Fruit fly (Drosophila melanogaster): ENCODE measurements around the gene PolD3.

PolD3 gene

dm6 chr2L:15256249-15256648 is at the start of gene PolD3, which contains the start of gene Uxt:
PolD3 (minus strand) TSS chr2L:15256304.
Uxt (plus strand) TSS chr2L:15256581.
- TF ChIP-seq noc (tag; optimal IDR thresholded peaks at IDR 0.05): no peak

- no peak for TF ChIP-seq noc (tag; optimal IDR thresholded peaks at IDR 0.05)
These were observed 48.3 kb upstream of the PolD3 start for dm6 chr2L:15304359-15304758.

- TF ChIP-seq noc (tag; optimal IDR thresholded peaks at IDR 0.05): no peak
These were observed 45.7 kb upstream of the PolD3 start for dm6 chr2L:15301841-15302240.

dm6 chr2L:15297508-15297907 is 41.4 kb upstream of the PolD3 start, which contains the start of gene CG15262:
CG15262 (plus strand) TSS chr2L:15297808.
- no peak for TF ChIP-seq noc (tag; optimal IDR thresholded peaks at IDR 0.05)

dm6 chr2L:15292139-15292538 is 36.0 kb upstream of the PolD3 start, which contains the start of gene CG15260:
CG15260 (minus strand) TSS chr2L:15292239.
- TF ChIP-seq noc (tag; optimal IDR thresholded peaks at IDR 0.05): no peak

- no peak for TF ChIP-seq noc (tag; optimal IDR thresholded peaks at IDR 0.05)
These were observed 28.6 kb upstream of the PolD3 start, which contains the start of gene CG15263 for dm6 chr2L:15284700-15285099. CG15263 (plus strand) TSS chr2L:15285000.

dm6 chr2L:15280975-15281374 is 24.9 kb upstream of the PolD3 start:
- TF ChIP-seq noc (tag; optimal IDR thresholded peaks at IDR 0.05): no peak

dm6 chr2L:15275794-15276193 is 19.7 kb upstream of the PolD3 start:
- TF ChIP-seq noc (tag; optimal IDR thresholded peaks at IDR 0.05): no peak

- no peak for TF ChIP-seq noc (tag; optimal IDR thresholded peaks at IDR 0.05)
These were observed 18.7 kb upstream of the PolD3 start, which contains the start of gene UK114 for dm6 chr2L:15274783-15275316. UK114 (minus strand) TSS chr2L:15275091.

dm6 chr2L:15274292-15274691 is 18.2 kb upstream of the PolD3 start:
- peak; percentile 52 for TF ChIP-seq noc (tag; optimal IDR thresholded peaks at IDR 0.05)

dm6 chr2L:15273521-15274123 is 17.5 kb upstream of the PolD3 start:
- TF ChIP-seq noc (tag; optimal IDR thresholded peaks at IDR 0.05): no peak

dm6 chr2L:15271757-15272589 is 15.9 kb upstream of the PolD3 start, which contains the start of gene Cul3:
Cul3 (minus strand) TSS chr2L:15272024.
- TF ChIP-seq noc (tag; optimal IDR thresholded peaks at IDR 0.05): no peak

- TF ChIP-seq noc (tag; optimal IDR thresholded peaks at IDR 0.05): no peak
These were observed 15.2 kb upstream of the PolD3 start for dm6 chr2L:15271336-15271735.

- TF ChIP-seq noc (tag; optimal IDR thresholded peaks at IDR 0.05): peak; percentile 40
These were observed 8.4 kb upstream of the PolD3 start, which contains the start of gene yuri for dm6 chr2L:15264483-15264987. yuri (minus strand) TSS chr2L:15264692.

- peak; percentile 56 for TF ChIP-seq noc (tag; optimal IDR thresholded peaks at IDR 0.05)
These were observed 1.8 kb downstream of the PolD3 start for dm6 chr2L:15254229-15254861.

- no peak for TF ChIP-seq noc (tag; optimal IDR thresholded peaks at IDR 0.05)
These were observed 6.4 kb downstream of the PolD3 start for dm6 chr2L:15249682-15250081.
